Fruit fly (Drosophila melanogaster): ENCODE results near the gene Vha13.
A peak's percentile ranks its signal among the peaks of the same experiment; 100 is the strongest.

Vha13 gene

DNA sequence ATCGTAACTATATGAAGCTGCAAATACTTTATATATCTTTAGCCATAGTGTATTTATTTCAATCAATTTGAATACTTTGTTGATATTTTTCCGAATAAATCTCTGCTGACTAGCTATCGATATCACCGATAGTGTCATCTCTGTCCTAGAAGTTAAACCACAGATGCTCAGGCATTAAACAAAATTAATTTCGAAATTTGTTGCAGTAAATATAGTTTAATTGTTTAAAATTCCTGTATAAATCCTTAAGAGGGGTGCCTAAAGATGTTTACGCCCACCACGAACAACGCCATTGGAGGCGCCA is 667 bp upstream of the Vha13 start, which contains the start of gene Nup58 (continued):
- TF ChIP-seq her (GFP tag; optimal IDR thresholded peaks at IDR 0.05) = no peak
- TF ChIP-seq CG17359 (tag; optimal IDR thresholded peaks at IDR 0.05) = no peak
- TF ChIP-seq CoRest (tag; optimal IDR thresholded peaks at IDR 0.05) = no peak
- TF ChIP-seq E2f1 (GFP tag; IDR thresholded peaks at IDR 0.05) = peak; percentile 44; the same call in 1 of the 2 replicates
- TF ChIP-seq row (GFP tag; IDR thresholded peaks at IDR 0.05) = peak; percentile 42
- peak; percentile 45; the same call in 1 of the 3 replicates for TF ChIP-seq CG34422 (GFP tag; IDR thresholded peaks at IDR 0.05)
- TF ChIP-seq CG13287 (GFP tag; IDR thresholded peaks at IDR 0.05; ENCODE audit: partially characterized antibody) = peak; percentile 86
- TF ChIP-seq Sry-δ (GFP tag; optimal IDR thresholded peaks at IDR 0.05) = peak; percentile 62
- no peak for TF ChIP-seq bcd (GFP tag; optimal IDR thresholded peaks at IDR 0.05)
- no peak for TF ChIP-seq lov (optimal IDR thresholded peaks at IDR 0.05)
- TF ChIP-seq lov (GFP tag; IDR thresholded peaks at IDR 0.05) = no peak
- no peak for TF ChIP-seq croc (GFP tag; conservative IDR thresholded peaks at IDR 0.05)
- TF ChIP-seq inv (GFP tag; IDR thresholded peaks at IDR 0.05; ENCODE audit: partially characterized antibody) = peak; percentile 57
- peak; percentile 17 for TF ChIP-seq mam (GFP tag; optimal IDR thresholded peaks at IDR 0.05)
- TF ChIP-seq ranshi (GFP tag; IDR thresholded peaks at IDR 0.05) = no peak
- TF ChIP-seq CG10431 (GFP tag; optimal IDR thresholded peaks at IDR 0.05) = no peak
- TF ChIP-seq jing (GFP tag; optimal IDR thresholded peaks at IDR 0.05) = no peak
- TF ChIP-seq ham (GFP tag; IDR thresholded peaks at IDR 0.05) = no peak
- no peak for TF ChIP-seq wdn (GFP tag; IDR thresholded peaks at IDR 0.05)
- TF ChIP-seq HLH4C (GFP tag; IDR thresholded peaks at IDR 0.05; ENCODE audit: partially characterized antibody) = peak; percentile 64
- TF ChIP-seq CG18476 (GFP tag; optimal IDR thresholded peaks at IDR 0.05) = no peak
- no peak for TF ChIP-seq pan (optimal IDR thresholded peaks at IDR 0.05)
- TF ChIP-seq pan (GFP tag; optimal IDR thresholded peaks at IDR 0.05 in 1 of 2, IDR thresholded peaks at IDR 0.05 in 1 of 2) = peak in 1 of 2 experiments; percentile 56
- TF ChIP-seq sens (GFP tag) = peak; percentile 87
- no peak for TF ChIP-seq CG14050 (GFP tag; IDR thresholded peaks at IDR 0.05)
- TF ChIP-seq eyg (GFP tag; optimal IDR thresholded peaks at IDR 0.05) = no peak
- TF ChIP-seq Dll (GFP tag; IDR thresholded peaks at IDR 0.05; ENCODE audit: partially characterized antibody) = peak; percentile 88
- peak; percentile 8 for TF ChIP-seq zfh2 (GFP tag; optimal IDR thresholded peaks at IDR 0.05)
- TF ChIP-seq CG9876 (GFP tag; optimal IDR thresholded peaks at IDR 0.05) = no peak
- peak; percentile 81 for TF ChIP-seq CG34224 (GFP tag; IDR thresholded peaks at IDR 0.05; ENCODE audit: partially characterized antibody)
- no peak for TF ChIP-seq Aef1 (GFP tag; IDR thresholded peaks at IDR 0.05)
- peak; percentile 60 for TF ChIP-seq CG2129 (GFP tag; IDR thresholded peaks at IDR 0.05; ENCODE audit: partially characterized antibody)
- TF ChIP-seq CG17361 (GFP tag; IDR thresholded peaks at IDR 0.05) = 0 out of 3 replicates have a peak, but pooled peaks have one; percentile 3
- peak in 1 of 2 experiments; percentile 9 for TF ChIP-seq tll (GFP tag; optimal IDR thresholded peaks at IDR 0.05)
- peak; percentile 84 for TF ChIP-seq bbx (GFP tag; IDR thresholded peaks at IDR 0.05; ENCODE audit: partially characterized antibody)
- TF ChIP-seq CG1529 (GFP tag; optimal IDR thresholded peaks at IDR 0.05) = no peak
- peak; percentile 77 for TF ChIP-seq Doc3 (GFP tag; IDR thresholded peaks at IDR 0.05; ENCODE audit: partially characterized antibody)
- no peak for TF ChIP-seq ewg (GFP tag; optimal IDR thresholded peaks at IDR 0.05)
- peak; percentile 83 for TF ChIP-seq Med (GFP tag)
- peak; percentile 70 for TF ChIP-seq CG7963 (GFP tag; IDR thresholded peaks at IDR 0.05; ENCODE audit: partially characterized antibody)
- TF ChIP-seq Ptx1 (GFP tag; IDR thresholded peaks at IDR 0.05) = peak; percentile 14; the same call in 1 of the 2 replicates
- peak; percentile 69 for TF ChIP-seq BEAF-32 (GFP tag; optimal IDR thresholded peaks at IDR 0.05)
- no peak for TF ChIP-seq Antp (GFP tag; optimal IDR thresholded peaks at IDR 0.05)
- TF ChIP-seq Xrp1 (GFP tag; IDR thresholded peaks at IDR 0.05) = peak; percentile 13; the same call in 1 of the 2 replicates
- TF ChIP-seq zf30C (GFP tag; optimal IDR thresholded peaks at IDR 0.05) = no peak
- no peak for TF ChIP-seq so (GFP tag; IDR thresholded peaks at IDR 0.05)
- TF ChIP-seq CG13894 (tag; optimal IDR thresholded peaks at IDR 0.05) = no peak
- peak; percentile 56; the same call in 1 of the 3 replicates for TF ChIP-seq mld (GFP tag; IDR thresholded peaks at IDR 0.05; ENCODE audit: partially characterized antibody)
